Fruit fly (Drosophila melanogaster) S2 (cell line): ENCODE results near the gene CG46314.

ENCODE experiments used
- CG8478 ChIP-seq: fragments of >200 bp; optimal IDR thresholded peaks from 2 replicates; lab custom pipeline; 2018
- CTCF ChIP-seq, 2 experiments: fragments of >200 bp; optimal IDR thresholded peaks; 2 replicates each; lab custom pipeline; 2018

- no peak for TF ChIP-seq CG8478 (lab: Kevin White, UChicago)
- no peak for TF ChIP-seq CTCF (optimal IDR thresholded peaks at IDR 0.05; lab: Kevin White, UChicago)
Measured at dm6 chr2L:21302064-21302463, 12.1 kb upstream of the CG46314 start.
